Fruit fly (Drosophila melanogaster) whole organism, embryonic: ENCODE data around the gene CG17906.
A peak's percentile ranks its signal among the peaks of the same experiment; 100 is the strongest.

ENCODE experiments used
- Abd-B ChIP-seq: fragments of 200-800 bp; sonication (Bioruptor generic); optimal IDR thresholded peaks from 2 replicates; lab custom pipeline; 2018; ENCODE audit warnings: missing biosample characterization, mild to moderate bottlenecking, missing genetic modification characterization, moderate library complexity
- B-H1 ChIP-seq: fragments of 200-800 bp; sonication (Bioruptor generic); IDR thresholded peaks from 3 replicates; pipeline ENCODE4 v1.3.6; 2022; ENCODE audit warnings: missing biosample characterization, missing genetic modification characterization
- Bteb2 ChIP-seq: fragments of 200-800 bp; sonication (Bioruptor generic); optimal IDR thresholded peaks from 2 replicates; lab custom pipeline; 2016; ENCODE audit warnings: missing biosample characterization, missing genetic modification characterization
- CG1024 ChIP-seq: fragments of 200-800 bp; sonication (Bioruptor generic); IDR thresholded peaks from 2 replicates; pipeline ENCODE4 v1.3.6; 2022; ENCODE audit warnings: missing biosample characterization, missing genetic modification characterization
- CG11085 ChIP-seq: fragments of 200-800 bp; sonication (Bioruptor generic); IDR thresholded peaks from 2 replicates; pipeline ENCODE4 v1.3.6; 2022; ENCODE audit warnings: missing biosample characterization, missing genetic modification characterization
- CG11398 ChIP-seq: fragments of 200-800 bp; sonication (Bioruptor generic); optimal IDR thresholded peaks from 2 replicates; lab custom pipeline; 2016; ENCODE audit warnings: missing biosample characterization, missing genetic modification characterization
- CG12071 ChIP-seq: fragments of 200-800 bp; sonication (Bioruptor generic); optimal IDR thresholded peaks from 3 replicates; lab custom pipeline; 2018; ENCODE audit warnings: missing biosample characterization, mild to moderate bottlenecking, missing genetic modification characterization
- CG15269 ChIP-seq: fragments of 200-800 bp; sonication (Bioruptor generic); optimal IDR thresholded peaks from 2 replicates; lab custom pipeline; 2018; ENCODE audit warnings: missing biosample characterization, mild to moderate bottlenecking, missing genetic modification characterization, moderate library complexity
- CG18011 ChIP-seq: fragments of 200-800 bp; sonication (Bioruptor generic); optimal IDR thresholded peaks from 2 replicates; lab custom pipeline; 2017; ENCODE audit warnings: missing biosample characterization, missing genetic modification characterization, mild to moderate bottlenecking, moderate library complexity, missing genotype
- CG30020 ChIP-seq: fragments of 200-800 bp; optimal IDR thresholded peaks from 2 replicates; lab custom pipeline; 2019; ENCODE audit warnings: missing biosample characterization, mild to moderate bottlenecking, missing genetic modification characterization, moderate library complexity
- CG34376 ChIP-seq: fragments of 200-800 bp; sonication (Bioruptor generic); optimal IDR thresholded peaks from 2 replicates; lab custom pipeline; 2018; ENCODE audit warnings: missing biosample characterization, mild to moderate bottlenecking, missing genetic modification characterization
- CG3726 ChIP-seq: fragments of 200-800 bp; sonication (Bioruptor generic); IDR thresholded peaks from 3 replicates; pipeline ENCODE4, ENCODE4 v1.3.6; 2022; ENCODE audit warnings: missing biosample characterization, missing genetic modification characterization
- CG3838 ChIP-seq: fragments of 200-800 bp; sonication (Bioruptor generic); optimal IDR thresholded peaks from 3 replicates; lab custom pipeline; 2016; ENCODE audit warnings: missing biosample characterization, missing genetic modification characterization
- CG6683 ChIP-seq: fragments of 200-800 bp; sonication (Bioruptor generic); optimal IDR thresholded peaks from 2 replicates; lab custom pipeline; 2017; ENCODE audit warnings: missing biosample characterization, mild to moderate bottlenecking, missing genetic modification characterization, missing genetic modification reagents
- CG6813 ChIP-seq: fragments of 200-800 bp; sonication (Bioruptor generic); optimal IDR thresholded peaks from 2 replicates; lab custom pipeline; 2017; ENCODE audit warnings: missing biosample characterization, missing genetic modification characterization, mild to moderate bottlenecking, moderate library complexity, missing genetic modification reagents
- CG7928 ChIP-seq: fragments of 200-800 bp; sonication (Bioruptor generic); optimal IDR thresholded peaks from 2 replicates; lab custom pipeline; 2017; ENCODE audit warnings: missing biosample characterization, mild to moderate bottlenecking, missing genetic modification characterization
- CG9215 ChIP-seq: fragments of 200-800 bp; sonication (Bioruptor generic); IDR thresholded peaks from 2 replicates; pipeline ENCODE4 v1.3.6; 2022; ENCODE audit warnings: missing biosample characterization, missing genetic modification characterization
- Dp ChIP-seq: fragments of 200-800 bp; sonication (Bioruptor generic); optimal IDR thresholded peaks from 2 replicates; lab custom pipeline; 2018; ENCODE audit warnings: missing biosample characterization, mild to moderate bottlenecking, missing genetic modification characterization, moderate library complexity
- Gug ChIP-seq: fragments of 200-800 bp; sonication (Bioruptor generic); IDR thresholded peaks from 4 replicates; pipeline ENCODE4 v1.3.6; 2022; ENCODE audit warnings: missing biosample characterization, missing genetic modification characterization
- HLH54F ChIP-seq: fragments of 200-800 bp; sonication (Bioruptor generic); optimal IDR thresholded peaks from 3 replicates; lab custom pipeline; 2016; ENCODE audit warnings: missing biosample characterization, missing genetic modification characterization
- Lpt ChIP-seq: fragments of >200 bp; optimal IDR thresholded peaks from 2 replicates; lab custom pipeline; 2018; ENCODE audit warnings: missing biosample characterization, missing genetic modification characterization
- Med ChIP-seq: fragments of 200-800 bp; sonication (Bioruptor generic); peaks from one replicate; lab custom pipeline; 2016; ENCODE audit warnings: missing biosample characterization, missing genetic modification characterization, mild to moderate bottlenecking, inconsistent platforms, moderate library complexity
- NFAT ChIP-seq: fragments of 200-800 bp; sonication (Bioruptor generic); IDR thresholded peaks from 2 replicates; pipeline ENCODE4 v1.3.6; 2022; ENCODE audit warnings: missing biosample characterization, missing genetic modification characterization
- Rx ChIP-seq: fragments of 200-800 bp; sonication (Bioruptor generic); IDR thresholded peaks from 2 replicates; pipeline ENCODE4 v1.3.6; 2022; ENCODE audit warnings: missing biosample characterization, missing genetic modification characterization
- Sox100B ChIP-seq: fragments of 200-800 bp; sonication (Bioruptor generic); optimal IDR thresholded peaks from 3 replicates; lab custom pipeline; 2018; ENCODE audit warnings: missing biosample characterization, mild to moderate bottlenecking, missing genetic modification characterization
- Spps ChIP-seq: fragments of 200-800 bp; sonication (Bioruptor generic); optimal IDR thresholded peaks from 2 replicates; lab custom pipeline; 2018; ENCODE audit warnings: missing biosample characterization, mild to moderate bottlenecking, missing genetic modification characterization
- Xrp1 ChIP-seq: fragments of 200-800 bp; sonication (Bioruptor generic); IDR thresholded peaks from 2 replicates; pipeline ENCODE4 v1.3.6; 2022; ENCODE audit warnings: missing biosample characterization, missing genetic modification characterization
- al ChIP-seq: fragments of 200-800 bp; sonication (Bioruptor generic); IDR thresholded peaks from 2 replicates; pipeline ENCODE4 v1.3.6; 2022; ENCODE audit warnings: missing biosample characterization, missing genetic modification characterization
- ara ChIP-seq: fragments of 200-800 bp; sonication (Bioruptor generic); IDR thresholded peaks from 2 replicates; pipeline ENCODE4 v1.3.6; 2022; ENCODE audit warnings: missing biosample characterization, missing genetic modification characterization
- chinmo ChIP-seq: fragments of 200-800 bp; sonication (Bioruptor generic); IDR thresholded peaks from 4 replicates; pipeline ENCODE4 v1.3.6; 2022; ENCODE audit warnings: missing biosample characterization, missing genetic modification characterization; ENCODE audit not compliant: partially characterized antibody
- chm ChIP-seq: fragments of 200-800 bp; sonication (Bioruptor generic); IDR thresholded peaks from 2 replicates; pipeline ENCODE4 v1.3.6; 2022; ENCODE audit warnings: missing biosample characterization, missing genetic modification characterization
- chn ChIP-seq: fragments of 200-800 bp; sonication (Bioruptor generic); optimal IDR thresholded peaks from 2 replicates; lab custom pipeline; 2016; ENCODE audit warnings: missing biosample characterization, missing genetic modification characterization
- dan ChIP-seq: fragments of 200-800 bp; sonication (Bioruptor generic); IDR thresholded peaks from 2 replicates; pipeline ENCODE4 v1.3.6; 2022; ENCODE audit warnings: missing biosample characterization, missing genetic modification characterization
- dimm ChIP-seq: fragments of 200-800 bp; sonication (Bioruptor generic); IDR thresholded peaks from 2 replicates; pipeline ENCODE4 v1.3.6; 2022; ENCODE audit warnings: missing biosample characterization, missing genetic modification characterization
- dmrt11E ChIP-seq: fragments of 200-800 bp; sonication (Bioruptor generic); optimal IDR thresholded peaks from 3 replicates; lab custom pipeline; 2018; ENCODE audit warnings: missing biosample characterization, mild to moderate bottlenecking, missing genetic modification characterization, moderate library complexity
- ewg ChIP-seq: fragments of 200-800 bp; sonication (Bioruptor generic); optimal IDR thresholded peaks from 3 replicates; lab custom pipeline; 2017; ENCODE audit warnings: mild to moderate bottlenecking, missing biosample characterization, missing genetic modification reagents, missing genetic modification characterization
- eyg ChIP-seq: fragments of 200-800 bp; sonication (Bioruptor generic); optimal IDR thresholded peaks from 3 replicates; lab custom pipeline; 2016; ENCODE audit warnings: missing biosample characterization, missing genetic modification characterization
- ftz-f1 ChIP-seq: fragments of 200-800 bp; sonication (Bioruptor generic); optimal IDR thresholded peaks from 2 replicates; lab custom pipeline; 2016; ENCODE audit warnings: missing biosample characterization, missing genetic modification characterization
- hbn ChIP-seq: fragments of 200-800 bp; sonication (Bioruptor generic); IDR thresholded peaks from 2 replicates; pipeline ENCODE4 v1.3.6; 2022; ENCODE audit warnings: missing biosample characterization, missing genetic modification characterization; ENCODE audit not compliant: partially characterized antibody
- inv ChIP-seq: fragments of 200-800 bp; sonication (Bioruptor generic); IDR thresholded peaks from 2 replicates; pipeline ENCODE4 v1.3.6; 2022; ENCODE audit warnings: missing biosample characterization, missing genetic modification characterization; ENCODE audit not compliant: partially characterized antibody
- maf-S ChIP-seq: fragments of 200-800 bp; sonication (Bioruptor generic); optimal IDR thresholded peaks from 2 replicates; lab custom pipeline; 2016; ENCODE audit warnings: missing biosample characterization, missing genetic modification characterization
- peb ChIP-seq: fragments of 200-800 bp; sonication (Bioruptor generic); IDR thresholded peaks from 2 replicates; pipeline ENCODE4 v1.3.6; 2022; ENCODE audit warnings: missing biosample characterization, missing genetic modification characterization
- psq ChIP-seq: fragments of 200-800 bp; sonication (Bioruptor generic); optimal IDR thresholded peaks from 2 replicates; lab custom pipeline; 2017; ENCODE audit warnings: missing biosample characterization, missing genetic modification characterization
- pzg ChIP-seq: fragments of 200-800 bp; sonication (Bioruptor generic); optimal IDR thresholded peaks from 3 replicates; lab custom pipeline; 2018; ENCODE audit warnings: missing biosample characterization, mild to moderate bottlenecking, missing genetic modification characterization, moderate library complexity
- sens ChIP-seq: fragments of 200-800 bp; sonication (Bioruptor generic); peaks from one replicate; lab custom pipeline; 2016; ENCODE audit warnings: missing biosample characterization, missing genetic modification characterization
- sisA ChIP-seq: fragments of 200-800 bp; sonication (Bioruptor generic); IDR thresholded peaks from 2 replicates; pipeline ENCODE4 v1.3.6; 2022; ENCODE audit warnings: missing biosample characterization, missing genetic modification characterization
- slou ChIP-seq: fragments of 200-800 bp; sonication (Bioruptor generic); optimal IDR thresholded peaks from 3 replicates; lab custom pipeline; 2016; ENCODE audit warnings: missing biosample characterization, missing genetic modification characterization
- slp2 ChIP-seq: fragments of 200-800 bp; sonication (Bioruptor generic); optimal IDR thresholded peaks from 2 replicates; lab custom pipeline; 2016; ENCODE audit warnings: missing biosample characterization, missing genetic modification characterization
- vfl ChIP-seq: fragments of 200-800 bp; sonication (Bioruptor generic); optimal IDR thresholded peaks from 2 replicates; lab custom pipeline; 2016; ENCODE audit warnings: missing biosample characterization, missing genetic modification characterization
- wek ChIP-seq: fragments of 200-800 bp; sonication (Bioruptor generic); optimal IDR thresholded peaks from 3 replicates; lab custom pipeline; 2018; ENCODE audit warnings: missing biosample characterization, mild to moderate bottlenecking, missing genetic modification characterization, moderate library complexity

The CG17906 gene

dm6 chr2L:8984614-8985318, 9.4 kb upstream of the CG17906 start, which contains the start of gene CG13101 (continued):
- peak; percentile 72 for TF ChIP-seq CG12071 (GFP tag; lab: Kevin White, UChicago)
- TF ChIP-seq HLH54F (GFP tag; lab: Kevin White, UChicago): peak; percentile 78
- TF ChIP-seq CG6813 (GFP tag; lab: Kevin White, UChicago): peak; percentile 91
- peak; percentile 89 for TF ChIP-seq al (GFP tag; lab: Robert Waterston, UW)
- peak; percentile 2 for TF ChIP-seq pzg (GFP tag; lab: Kevin White, UChicago)
- TF ChIP-seq CG15269 (tag; lab: Kevin White, UChicago): peak; percentile 95
- peak; percentile 91 for TF ChIP-seq dmrt11E (tag; lab: Kevin White, UChicago)
- peak; percentile 63 for TF ChIP-seq CG18011
- TF ChIP-seq psq: peak; percentile 63
- 0 out of 2 replicates have a peak, but pooled peaks have one; percentile 36 for TF ChIP-seq dan (GFP tag; lab: Robert Waterston, UW)
- TF ChIP-seq slp2: peak; percentile 83
- peak; percentile 91 for TF ChIP-seq Bteb2 (GFP tag; lab: Kevin White, UChicago)
- TF ChIP-seq ewg (GFP tag; lab: Kevin White, UChicago): peak; percentile 78
- peak; percentile 65 for TF ChIP-seq CG3838 (GFP tag; lab: Kevin White, UChicago)
- peak; percentile 96 for TF ChIP-seq Med
- TF ChIP-seq chn (GFP tag; lab: Kevin White, UChicago): peak; percentile 83
- TF ChIP-seq Abd-B: peak; percentile 86
- peak; percentile 54 for TF ChIP-seq CG11398
- TF ChIP-seq Gug (GFP tag; lab: Robert Waterston, UW): peak; percentile 67; the same call in 3 of the 4 replicates
- peak; percentile 72 for TF ChIP-seq dimm (GFP tag; lab: Robert Waterston, UW)
- peak; percentile 72 for TF ChIP-seq eyg
- TF ChIP-seq inv: no peak
- peak; percentile 89 for TF ChIP-seq CG11085 (GFP tag; lab: Robert Waterston, UW)
- TF ChIP-seq Spps: peak; percentile 91
- TF ChIP-seq NFAT (GFP tag; lab: Robert Waterston, UW): peak; percentile 86
- TF ChIP-seq hbn (GFP tag; lab: Robert Waterston, UW): no peak
- TF ChIP-seq CG7928 (GFP tag; lab: Kevin White, UChicago): peak; percentile 59
- peak; percentile 85 for TF ChIP-seq vfl (GFP tag; lab: Kevin White, UChicago)
- peak; percentile 97 for TF ChIP-seq Xrp1 (GFP tag; lab: Robert Waterston, UW)
- TF ChIP-seq ftz-f1: peak; percentile 24
- no peak for TF ChIP-seq Lpt
- TF ChIP-seq CG3726 (GFP tag; lab: Robert Waterston, UW): no peak; the same call in 2 of the 3 replicates
- peak; percentile 87 for TF ChIP-seq CG6683 (GFP tag; lab: Kevin White, UChicago)
- TF ChIP-seq slou: peak; percentile 76
- 0 out of 4 replicates have a peak, but pooled peaks have one; percentile 65 for TF ChIP-seq chinmo (GFP tag; lab: Robert Waterston, UW)
- peak; percentile 82 for TF ChIP-seq CG1024 (GFP tag; lab: Robert Waterston, UW)
- TF ChIP-seq wek (GFP tag; lab: Kevin White, UChicago): no peak
- peak; percentile 93 for TF ChIP-seq ara (GFP tag; lab: Robert Waterston, UW)
- peak; percentile 89 for TF ChIP-seq sisA (GFP tag; lab: Robert Waterston, UW)
- peak; percentile 62 for TF ChIP-seq CG34376
- no peak for TF ChIP-seq Dp (GFP tag; lab: Kevin White, UChicago)
- TF ChIP-seq CG9215 (GFP tag; lab: Robert Waterston, UW): peak; percentile 87
- peak; percentile 61 for TF ChIP-seq CG30020 (tag; lab: Kevin White, UChicago)
- TF ChIP-seq maf-S (GFP tag; lab: Kevin White, UChicago): peak; percentile 80
- TF ChIP-seq peb (GFP tag; lab: Robert Waterston, UW): peak; percentile 85
- TF ChIP-seq B-H1 (GFP tag; lab: Robert Waterston, UW): peak; percentile 91
- TF ChIP-seq Rx (GFP tag; lab: Robert Waterston, UW): peak; percentile 76
- TF ChIP-seq Sox100B (GFP tag; lab: Kevin White, UChicago): peak; percentile 89
- TF ChIP-seq chm: peak; percentile 93; the same call in 1 of the 2 replicates
- peak; percentile 98 for TF ChIP-seq sens (GFP tag; lab: Kevin White, UChicago)
